Worm (Caenorhabditis elegans) whole organism, L4/young adult: Measurements from ENCODE around the gene F52B10.3.

Source experiments
- W03F9.2 ChIP-seq: fragments of 150-350 bp; optimal IDR thresholded peaks from 2 replicates; lab custom pipeline; 2014; ENCODE audit warnings: missing biosample characterization, missing genetic modification characterization
- dao-5 ChIP-seq: sonication (generic microtip); optimal IDR thresholded peaks from 2 replicates; lab custom pipeline; 2016; ENCODE audit warnings: missing genotype, missing genetic modification characterization, moderate library complexity, missing compliant biosample characterization

DNA sequence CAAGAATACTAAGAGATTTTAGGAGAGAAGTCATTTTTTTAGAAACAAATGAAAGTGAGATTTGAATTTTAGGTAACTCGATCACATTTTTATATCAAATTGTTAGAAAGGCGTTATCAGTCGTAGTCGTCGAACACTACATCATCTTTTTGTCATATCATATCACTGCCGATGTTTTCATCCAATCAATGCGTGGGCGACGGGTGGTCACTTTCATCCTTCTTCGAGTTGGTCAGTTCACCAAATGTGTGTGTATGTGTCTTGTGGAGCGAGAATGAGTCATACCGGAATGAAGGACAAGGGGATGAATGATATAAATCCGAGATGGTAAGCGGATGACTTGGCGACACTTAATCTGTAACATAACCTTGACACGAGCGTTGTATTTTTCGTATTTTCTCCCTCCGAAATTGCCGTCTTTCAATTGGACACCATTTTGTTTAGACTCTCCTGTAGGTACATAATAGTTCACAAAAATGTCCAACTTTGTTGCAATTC lies 48.4 kb upstream of the F52B10.3 start, which contains the start of the genes Y41G9A.10 and Y41G9A.5:
- TF ChIP-seq dao-5 (tag; lab: Kevin White, UChicago) (no peak), W03F9.2 (tag; lab: Kevin White, UChicago) (no peak)
